Worm (Caenorhabditis elegans): ENCODE data around the gene gba-4.

ce11 chrIV:5366567-5366966 lies 15.9 kb upstream of the gba-4 start, which contains the start of gene sand-1:
- TF ChIP-seq ceh-82 (tag; optimal IDR thresholded peaks at IDR 0.05) (no peak), jun-1 (tag; optimal IDR thresholded peaks at IDR 0.05) (no peak), lsy-2 (tag; optimal IDR thresholded peaks at IDR 0.05) (no peak), lin-39 (tag; optimal IDR thresholded peaks at IDR 0.05) (no peak), ceh-44 (GFP tag; IDR thresholded peaks at IDR 0.05) (no peak), ceh-32 (tag; optimal IDR thresholded peaks at IDR 0.05; ENCODE audit: poor library complexity) (no peak), hlh-30 (tag; optimal IDR thresholded peaks at IDR 0.05; ENCODE audit: insufficient read depth) (no peak), ama-1 (optimal IDR thresholded peaks at IDR 0.05) (peak; percentile 14), mxl-2 (GFP tag; conservative IDR thresholded peaks at IDR 0.05) (no peak), F49E8.2 (tag; optimal IDR thresholded peaks at IDR 0.05; ENCODE audit: borderline replicate concordance) (no peak)

All from whole organism, L4 larva.